Fruit fly (Drosophila melanogaster) whole organism, embryonic: Measurements from ENCODE around the gene Rab5.

ENCODE experiments used
- BtbVII ChIP-seq: fragments of 200-800 bp; sonication (Bioruptor generic); optimal IDR thresholded peaks from 3 replicates; lab custom pipeline; 2017; ENCODE audit warnings: missing biosample characterization, mild to moderate bottlenecking, missing genetic modification characterization
- CG12744 ChIP-seq: fragments of 200-800 bp; sonication (Bioruptor generic); optimal IDR thresholded peaks from 2 replicates; lab custom pipeline; 2016; ENCODE audit warnings: missing biosample characterization, missing genetic modification characterization
- CG13424 ChIP-seq: fragments of 200-800 bp; sonication (Bioruptor generic); optimal IDR thresholded peaks from 2 replicates; lab custom pipeline; 2019; ENCODE audit warnings: missing biosample characterization, mild to moderate bottlenecking, missing genetic modification characterization, moderate library complexity
- CG14667 ChIP-seq: fragments of 200-800 bp; sonication (Bioruptor generic); IDR thresholded peaks from 2 replicates; pipeline ENCODE4 v1.3.6; 2022; ENCODE audit warnings: missing biosample characterization, missing genetic modification characterization
- CG15601 ChIP-seq: fragments of 200-800 bp; sonication (Bioruptor generic); optimal IDR thresholded peaks from 3 replicates; lab custom pipeline; 2019; ENCODE audit warnings: missing biosample characterization, mild to moderate bottlenecking, missing genetic modification characterization, moderate library complexity
- CG16863 ChIP-seq: fragments of 200-800 bp; sonication (Bioruptor generic); optimal IDR thresholded peaks from 3 replicates; lab custom pipeline; 2016; ENCODE audit warnings: missing biosample characterization, missing genetic modification characterization
- CG1832 ChIP-seq: fragments of 200-800 bp; sonication (Bioruptor generic); optimal IDR thresholded peaks from 2 replicates; lab custom pipeline; 2017; ENCODE audit warnings: missing biosample characterization, mild to moderate bottlenecking, missing genetic modification characterization, inconsistent platforms
- CG18476 ChIP-seq: fragments of 200-800 bp; sonication (Bioruptor generic); optimal IDR thresholded peaks from 2 replicates; lab custom pipeline; 2016; ENCODE audit warnings: missing biosample characterization, mild to moderate bottlenecking, missing genetic modification characterization
- CG3995 ChIP-seq: fragments of 200-800 bp; sonication (Bioruptor generic); optimal IDR thresholded peaks from 3 replicates; lab custom pipeline; 2016; ENCODE audit warnings: missing biosample characterization, missing genetic modification characterization
- CG4360 ChIP-seq: fragments of 200-800 bp; sonication (Bioruptor generic); IDR thresholded peaks from 2 replicates; pipeline ENCODE4 v1.3.6; 2022; ENCODE audit warnings: missing biosample characterization, missing genetic modification characterization
- CG7357 ChIP-seq: fragments of 200-800 bp; sonication (Bioruptor generic); IDR thresholded peaks from 3 replicates; pipeline ENCODE4 v1.3.6; 2022; ENCODE audit warnings: missing biosample characterization, missing genetic modification characterization
- CG7786 ChIP-seq: fragments of 200-800 bp; sonication (Bioruptor generic); optimal IDR thresholded peaks from 2 replicates; lab custom pipeline; 2016; ENCODE audit warnings: missing biosample characterization, missing genetic modification characterization
- CG7963 ChIP-seq: fragments of 200-800 bp; sonication (Bioruptor generic); IDR thresholded peaks from 3 replicates; pipeline ENCODE4 v1.3.6; 2022; ENCODE audit warnings: missing biosample characterization, missing genetic modification characterization; ENCODE audit not compliant: partially characterized antibody
- CG9609 ChIP-seq: fragments of 200-800 bp; sonication (Bioruptor generic); optimal IDR thresholded peaks from 3 replicates; lab custom pipeline; 2016; ENCODE audit warnings: missing biosample characterization, missing genetic modification characterization
- Dad ChIP-seq: fragments of 200-800 bp; sonication (Bioruptor generic); optimal IDR thresholded peaks from 3 replicates; lab custom pipeline; 2016; ENCODE audit warnings: missing biosample characterization, missing genetic modification characterization
- Dbx ChIP-seq: fragments of 200-800 bp; sonication (Bioruptor generic); IDR thresholded peaks from 3 replicates; pipeline ENCODE4 v1.3.6; 2022; ENCODE audit warnings: missing biosample characterization, missing genetic modification characterization
- Dfd ChIP-seq, 2 experiments: fragments of >200 bp; optimal IDR thresholded peaks; 2 replicates each; lab custom pipeline; 2017; ENCODE audit warnings: missing biosample characterization in 2 of 2, missing genetic modification characterization in 2 of 2
- Dref ChIP-seq: fragments of 200-800 bp; sonication (Bioruptor generic); IDR thresholded peaks from 2 replicates; pipeline ENCODE4 v1.3.6; 2022; ENCODE audit warnings: missing biosample characterization, missing genetic modification characterization
- H15 ChIP-seq: fragments of 200-800 bp; sonication (Bioruptor generic); IDR thresholded peaks from 3 replicates; pipeline ENCODE4 v1.3.6; 2022; ENCODE audit warnings: missing biosample characterization, missing genetic modification characterization
- Hmr ChIP-seq: fragments of 200-800 bp; sonication (Bioruptor generic); optimal IDR thresholded peaks from 3 replicates; lab custom pipeline; 2017; ENCODE audit warnings: mild to moderate bottlenecking, missing biosample characterization, missing genetic modification reagents, missing genetic modification characterization
- MTF-1 ChIP-seq: fragments of 200-800 bp; sonication (Bioruptor generic); optimal IDR thresholded peaks from 2 replicates; lab custom pipeline; 2018; ENCODE audit warnings: missing biosample characterization, mild to moderate bottlenecking, missing genetic modification characterization, borderline replicate concordance
- NK7.1 ChIP-seq: fragments of 200-800 bp; sonication (Bioruptor generic); optimal IDR thresholded peaks from 3 replicates; lab custom pipeline; 2016; ENCODE audit warnings: missing biosample characterization, missing genetic modification characterization
- Ptx1 ChIP-seq: fragments of 200-800 bp; sonication (Bioruptor generic); IDR thresholded peaks from 2 replicates; pipeline ENCODE4 v1.3.6; 2022; ENCODE audit warnings: missing biosample characterization, missing genetic modification characterization
- Six4 ChIP-seq: fragments of 200-800 bp; sonication (Bioruptor generic); optimal IDR thresholded peaks from 2 replicates; lab custom pipeline; 2016; ENCODE audit warnings: missing biosample characterization, missing genetic modification characterization
- Taf1 ChIP-seq: fragments of 200-800 bp; sonication (Bioruptor generic); IDR thresholded peaks from 2 replicates; pipeline ENCODE4 v1.3.6; 2022; ENCODE audit warnings: missing biosample characterization, missing genetic modification characterization
- Vsx1 ChIP-seq: fragments of 200-800 bp; sonication (Bioruptor generic); optimal IDR thresholded peaks from 2 replicates; lab custom pipeline; 2017; ENCODE audit warnings: missing biosample characterization, mild to moderate bottlenecking, missing genetic modification characterization, missing genetic modification reagents
- Xrp1 ChIP-seq: fragments of 200-800 bp; sonication (Bioruptor generic); IDR thresholded peaks from 2 replicates; pipeline ENCODE4 v1.3.6; 2022; ENCODE audit warnings: missing biosample characterization, missing genetic modification characterization
- amos ChIP-seq: fragments of 200-800 bp; sonication (Bioruptor generic); IDR thresholded peaks from 2 replicates; pipeline ENCODE4 v1.3.6; 2022; ENCODE audit warnings: missing biosample characterization, missing genetic modification characterization; ENCODE audit not compliant: partially characterized antibody
- ap ChIP-seq: fragments of 200-800 bp; sonication (Bioruptor generic); IDR thresholded peaks from 2 replicates; pipeline ENCODE4 v1.3.6; 2022; ENCODE audit warnings: missing biosample characterization, missing genetic modification characterization
- ash1 ChIP-seq: fragments of 200-800 bp; sonication (Bioruptor generic); optimal IDR thresholded peaks from 2 replicates; lab custom pipeline; 2018; ENCODE audit warnings: missing biosample characterization, mild to moderate bottlenecking, missing genetic modification characterization
- bcd ChIP-seq: fragments of 200-800 bp; sonication (Bioruptor generic); optimal IDR thresholded peaks from 2 replicates; lab custom pipeline; 2017; ENCODE audit warnings: missing biosample characterization, mild to moderate bottlenecking, missing genetic modification characterization
- br ChIP-seq: fragments of >200 bp; optimal IDR thresholded peaks from 2 replicates; lab custom pipeline; 2017
- cg ChIP-seq: fragments of 200-800 bp; sonication (Bioruptor generic); optimal IDR thresholded peaks from 3 replicates; lab custom pipeline; 2019; ENCODE audit warnings: missing biosample characterization, mild to moderate bottlenecking, missing genetic modification characterization, moderate library complexity
- disco-r ChIP-seq: fragments of 200-800 bp; sonication (Bioruptor generic); optimal IDR thresholded peaks from 2 replicates; lab custom pipeline; 2016; ENCODE audit warnings: missing biosample characterization, missing genetic modification characterization
- fd3F ChIP-seq: fragments of 200-800 bp; sonication (Bioruptor generic); optimal IDR thresholded peaks from 2 replicates; lab custom pipeline; 2018; ENCODE audit warnings: missing biosample characterization, mild to moderate bottlenecking, missing genetic modification characterization, moderate library complexity
- fd96Cb ChIP-seq: fragments of 200-800 bp; sonication (Bioruptor generic); optimal IDR thresholded peaks from 2 replicates; lab custom pipeline; 2018; ENCODE audit warnings: missing biosample characterization, mild to moderate bottlenecking, missing genetic modification characterization, moderate library complexity
- grau ChIP-seq: fragments of 200-800 bp; optimal IDR thresholded peaks from 3 replicates; lab custom pipeline; 2019; ENCODE audit warnings: missing biosample characterization, mild to moderate bottlenecking, missing genetic modification characterization, moderate library complexity
- hkb ChIP-seq, 2 experiments: fragments of 200-800 bp in 1 of 2; fragments of >200 bp in 1 of 2; sonication (Bioruptor generic) in 1 of 2; IDR thresholded peaks in 1 of 2; optimal IDR thresholded peaks in 1 of 2; 2 replicates each; pipeline versions ENCODE4 v1.3.6 to Lab custom; 2017 to 2022; ENCODE audit warnings: missing biosample characterization in 1 of 2, missing genetic modification characterization in 1 of 2
- kay ChIP-seq: fragments of 200-800 bp; sonication (Bioruptor generic); optimal IDR thresholded peaks from 2 replicates; lab custom pipeline; 2016; ENCODE audit warnings: missing biosample characterization, missing genetic modification characterization
- luna ChIP-seq: fragments of 200-800 bp; sonication (Bioruptor generic); optimal IDR thresholded peaks from 2 replicates; lab custom pipeline; 2016; ENCODE audit warnings: missing biosample characterization, missing genetic modification characterization
- nmo ChIP-seq: fragments of 200-800 bp; sonication (Bioruptor generic); optimal IDR thresholded peaks from 2 replicates; lab custom pipeline; 2018; ENCODE audit warnings: missing biosample characterization, mild to moderate bottlenecking, missing genetic modification characterization, moderate library complexity
- phol ChIP-seq: fragments of 200-800 bp; sonication (Bioruptor generic); optimal IDR thresholded peaks from 3 replicates; lab custom pipeline; 2018; ENCODE audit warnings: missing biosample characterization, mild to moderate bottlenecking, missing genetic modification characterization, moderate library complexity
- salm ChIP-seq: fragments of 200-800 bp; sonication (Bioruptor generic); optimal IDR thresholded peaks from 2 replicates; lab custom pipeline; 2018; ENCODE audit warnings: missing biosample characterization, mild to moderate bottlenecking, missing genetic modification characterization
- sens ChIP-seq: fragments of 200-800 bp; sonication (Bioruptor generic); peaks from one replicate; lab custom pipeline; 2016; ENCODE audit warnings: missing biosample characterization, missing genetic modification characterization
- shn ChIP-seq: fragments of 200-800 bp; sonication (Bioruptor generic); optimal IDR thresholded peaks from 3 replicates; lab custom pipeline; 2016; ENCODE audit warnings: missing biosample characterization, missing genetic modification characterization
- slbo ChIP-seq: fragments of 200-800 bp; sonication (Bioruptor generic); IDR thresholded peaks from 2 replicates; pipeline ENCODE4 v1.3.6; 2022; ENCODE audit warnings: missing biosample characterization, missing genetic modification characterization
- trh ChIP-seq: fragments of 200-800 bp; sonication (Bioruptor generic); optimal IDR thresholded peaks from 2 replicates; lab custom pipeline; 2016; ENCODE audit warnings: missing biosample characterization, missing genetic modification characterization
- twi ChIP-seq: fragments of 200-800 bp; optimal IDR thresholded peaks from 2 replicates; lab custom pipeline; 2019; ENCODE audit warnings: missing biosample characterization, mild to moderate bottlenecking, missing genetic modification characterization, moderate library complexity
- unc-4 ChIP-seq: fragments of 200-800 bp; sonication (Bioruptor generic); IDR thresholded peaks from 2 replicates; pipeline ENCODE4 v1.3.6; 2022; ENCODE audit warnings: missing biosample characterization, missing genetic modification characterization; ENCODE audit not compliant: partially characterized antibody
- wdn ChIP-seq: fragments of 200-800 bp; sonication (Bioruptor generic); IDR thresholded peaks from 2 replicates; pipeline ENCODE4 v1.3.6; 2022; ENCODE audit warnings: missing biosample characterization, missing genetic modification characterization

Gene Rab5

dm6 chr2L:2363626-2364147 lies 1.4 kb downstream of the Rab5 start (continued):
- TF ChIP-seq hkb (optimal IDR thresholded peaks at IDR 0.05; lab: Kevin White, UChicago) (no peak), hkb (GFP tag; IDR thresholded peaks at IDR 0.05; lab: Robert Waterston, UW) (peak; percentile 93), kay (GFP tag; lab: Kevin White, UChicago) (peak; percentile 84), shn (GFP tag; lab: Kevin White, UChicago) (peak; percentile 41), amos (GFP tag; lab: Robert Waterston, UW) (no peak), bcd (GFP tag; lab: Kevin White, UChicago) (peak; percentile 84), Dbx (GFP tag; lab: Robert Waterston, UW) (peak; percentile 85), CG7963 (no peak), Hmr (peak; percentile 90), slbo (GFP tag; lab: Robert Waterston, UW) (peak; percentile 85), trh (GFP tag; lab: Kevin White, UChicago) (peak; percentile 76), salm (peak; percentile 91), grau (tag; lab: Kevin White, UChicago) (peak; percentile 94), NK7.1 (GFP tag; lab: Kevin White, UChicago) (peak; percentile 61), ash1 (GFP tag; lab: Kevin White, UChicago) (no peak), CG18476 (peak; percentile 88), CG16863 (GFP tag; lab: Kevin White, UChicago) (peak; percentile 18), MTF-1 (GFP tag; lab: Kevin White, UChicago) (peak; percentile 81), phol (tag; lab: Kevin White, UChicago) (peak; percentile 88), sens (GFP tag; lab: Kevin White, UChicago) (peak; percentile 95), Six4 (GFP tag; lab: Kevin White, UChicago) (peak; percentile 72), br (lab: Kevin White, UChicago) (no peak), Ptx1 (GFP tag; lab: Robert Waterston, UW) (peak; percentile 80), CG4360 (GFP tag; lab: Robert Waterston, UW) (peak; percentile 80), CG12744 (GFP tag; lab: Kevin White, UChicago) (peak; percentile 71), CG14667 (no peak; the same call in 1 of the 2 replicates), Vsx1 (GFP tag; lab: Kevin White, UChicago) (peak; percentile 80), unc-4 (no peak), fd3F (GFP tag; lab: Kevin White, UChicago) (peak; percentile 89), wdn (GFP tag; lab: Robert Waterston, UW) (peak; percentile 82), cg (GFP tag; lab: Kevin White, UChicago) (no peak), CG7357 (GFP tag; lab: Robert Waterston, UW) (peak; percentile 74; the same call in 2 of the 3 replicates), CG9609 (peak; percentile 6), disco-r (no peak), Dref (GFP tag; lab: Robert Waterston, UW) (no peak), nmo (GFP tag; lab: Kevin White, UChicago) (peak; percentile 93), ap (GFP tag; lab: Robert Waterston, UW) (peak; percentile 85), CG7786 (GFP tag; lab: Kevin White, UChicago) (no peak), Dfd (GFP tag; optimal IDR thresholded peaks at IDR 0.05; lab: Kevin White, UChicago) (no peak), luna (GFP tag; lab: Kevin White, UChicago) (no peak), BtbVII (GFP tag; lab: Kevin White, UChicago) (peak; percentile 92), fd96Cb (tag; lab: Kevin White, UChicago) (peak; percentile 91), CG1832 (no peak), H15 (GFP tag; lab: Robert Waterston, UW) (peak; percentile 80; the same call in 2 of the 3 replicates), CG13424 (tag; lab: Kevin White, UChicago) (peak; percentile 94), CG15601 (tag; lab: Kevin White, UChicago) (peak; percentile 92), Xrp1 (GFP tag; lab: Robert Waterston, UW) (peak; percentile 95), Taf1 (peak; percentile 63; the same call in 1 of the 2 replicates), CG3995 (peak; percentile 47), twi (tag; lab: Kevin White, UChicago) (peak; percentile 81), Dad (peak; percentile 56)
